Worm (Caenorhabditis elegans): ENCODE results near the gene W06G6.20.

The W06G6.20 gene

ce11 chrV:16646372-16646771 is 1.8 kb downstream of the W06G6.20 start, which contains the start of gene W06G6.9:
TSS of gene W06G6.9 (minus strand) at chrV:16646472.
- TF ChIP-seq tra-4 (tag; optimal IDR thresholded peaks at IDR 0.05): no peak
- TF ChIP-seq flt-1 (GFP tag; IDR thresholded peaks at IDR 0.05): no peak
- no peak for TF ChIP-seq scrt-1 (GFP tag; IDR thresholded peaks at IDR 0.05)
- no peak for TF ChIP-seq pes-1 (GFP tag; IDR thresholded peaks at IDR 0.05)
- no peak for TF ChIP-seq ets-7 (tag; optimal IDR thresholded peaks at IDR 0.05)
- no peak for TF ChIP-seq sea-1 (GFP tag; conservative IDR thresholded peaks at IDR 0.05)
- no peak for TF ChIP-seq B0310.2 (tag; optimal IDR thresholded peaks at IDR 0.05)
- TF ChIP-seq ama-1 (optimal IDR thresholded peaks at IDR 0.05): no peak
- TF ChIP-seq F13C5.2 (tag; optimal IDR thresholded peaks at IDR 0.05): no peak

- TF ChIP-seq hmg-4 (GFP tag; optimal IDR thresholded peaks at IDR 0.05) (no peak), ceh-36 (tag; optimal IDR thresholded peaks at IDR 0.05) (no peak), ama-1 (optimal IDR thresholded peaks at IDR 0.05) (no peak), F13C5.2 (tag; optimal IDR thresholded peaks at IDR 0.05) (no peak), ets-7 (tag; optimal IDR thresholded peaks at IDR 0.05) (no peak), tbx-11 (GFP tag; IDR thresholded peaks at IDR 0.05) (no peak)
Measured at ce11 chrV:16645201-16645940, 2.8 kb downstream of the W06G6.20 start, which contains the start of gene W06G6.17. TSS of gene W06G6.17 (minus strand) at chrV:16645251.

- TF ChIP-seq ama-1 (optimal IDR thresholded peaks at IDR 0.05) (no peak), ets-7 (tag; optimal IDR thresholded peaks at IDR 0.05) (no peak), ceh-13 (GFP tag; optimal IDR thresholded peaks at IDR 0.05) (no peak), F13C5.2 (tag; optimal IDR thresholded peaks at IDR 0.05) (no peak), scrt-1 (GFP tag; IDR thresholded peaks at IDR 0.05) (no peak), B0310.2 (tag; optimal IDR thresholded peaks at IDR 0.05) (no peak), tbx-37 (GFP tag; conservative IDR thresholded peaks at IDR 0.05) (no peak), ceh-36 (tag; optimal IDR thresholded peaks at IDR 0.05) (no peak), hmg-4 (GFP tag; optimal IDR thresholded peaks at IDR 0.05) (no peak)
Measured at ce11 chrV:16643558-16643957, 4.6 kb downstream of the W06G6.20 start, which contains the start of gene srw-77. TSS of gene srw-77 (minus strand) at chrV:16643658.

ce11 chrV:16640366-16640765 is 7.8 kb downstream of the W06G6.20 start:
- TF ChIP-seq ceh-36 (tag; optimal IDR thresholded peaks at IDR 0.05): no peak
- TF ChIP-seq tbx-37 (GFP tag; conservative IDR thresholded peaks at IDR 0.05): no peak
- no peak for TF ChIP-seq hnd-1 (tag; optimal IDR thresholded peaks at IDR 0.05)
- no peak for TF ChIP-seq hmbx-1 (tag; optimal IDR thresholded peaks at IDR 0.05)

- TF ChIP-seq tbx-37 (GFP tag; conservative IDR thresholded peaks at IDR 0.05) (no peak), ama-1 (optimal IDR thresholded peaks at IDR 0.05) (no peak), tbx-11 (GFP tag; IDR thresholded peaks at IDR 0.05) (no peak), scrt-1 (GFP tag; IDR thresholded peaks at IDR 0.05) (no peak), ceh-13 (GFP tag; optimal IDR thresholded peaks at IDR 0.05) (no peak), hmg-4 (GFP tag; optimal IDR thresholded peaks at IDR 0.05) (no peak), hmbx-1 (tag; optimal IDR thresholded peaks at IDR 0.05) (no peak), pes-1 (GFP tag; IDR thresholded peaks at IDR 0.05) (no peak), ets-7 (tag; optimal IDR thresholded peaks at IDR 0.05) (no peak), flt-1 (GFP tag; IDR thresholded peaks at IDR 0.05) (no peak), tra-4 (tag; optimal IDR thresholded peaks at IDR 0.05) (no peak)
Measured at ce11 chrV:16638204-16638603, 10.0 kb downstream of the W06G6.20 start, which contains the start of gene srw-76. TSS of gene srw-76 (minus strand) at chrV:16638304.

ce11 chrV:16635911-16636310 is 12.3 kb downstream of the W06G6.20 start, which contains the start of gene mltn-11:
TSS of gene mltn-11 (plus strand) at chrV:16636186.
- TF ChIP-seq tra-4 (tag; optimal IDR thresholded peaks at IDR 0.05) (no peak), sea-1 (GFP tag; conservative IDR thresholded peaks at IDR 0.05) (no peak), ceh-36 (tag; optimal IDR thresholded peaks at IDR 0.05) (no peak)

- TF ChIP-seq hnd-1 (tag; optimal IDR thresholded peaks at IDR 0.05): no peak
- no peak for TF ChIP-seq sea-1 (GFP tag; conservative IDR thresholded peaks at IDR 0.05)
- no peak for TF ChIP-seq ceh-13 (GFP tag; optimal IDR thresholded peaks at IDR 0.05)
- no peak for TF ChIP-seq aly-1 (tag; optimal IDR thresholded peaks at IDR 0.05)
- TF ChIP-seq flt-1 (GFP tag; IDR thresholded peaks at IDR 0.05): no peak
- TF ChIP-seq F13C5.2 (tag; optimal IDR thresholded peaks at IDR 0.05): no peak
- TF ChIP-seq B0310.2 (tag; optimal IDR thresholded peaks at IDR 0.05): no peak
- no peak for TF ChIP-seq tbx-11 (GFP tag; IDR thresholded peaks at IDR 0.05)
- no peak for TF ChIP-seq hmg-4 (GFP tag; optimal IDR thresholded peaks at IDR 0.05)
- TF ChIP-seq hmbx-1 (tag; optimal IDR thresholded peaks at IDR 0.05): no peak
- TF ChIP-seq pes-1 (GFP tag; IDR thresholded peaks at IDR 0.05): no peak
- no peak for TF ChIP-seq tbx-37 (GFP tag; conservative IDR thresholded peaks at IDR 0.05)
- TF ChIP-seq tra-4 (tag; optimal IDR thresholded peaks at IDR 0.05): no peak
- TF ChIP-seq ama-1 (optimal IDR thresholded peaks at IDR 0.05): no peak
- no peak for TF ChIP-seq ets-7 (tag; optimal IDR thresholded peaks at IDR 0.05)
- TF ChIP-seq scrt-1 (GFP tag; IDR thresholded peaks at IDR 0.05): no peak
- TF ChIP-seq ceh-36 (tag; optimal IDR thresholded peaks at IDR 0.05): no peak
Measured at ce11 chrV:16629600-16629999, 18.6 kb downstream of the W06G6.20 start, which contains the start of gene srd-21. TSS of gene srd-21 (plus strand) at chrV:16629900.

ce11 chrV:16628991-16629390 is 19.2 kb downstream of the W06G6.20 start, which contains the start of gene W06G6.2:
TSS of gene W06G6.2 (plus strand) at chrV:16629291.
- TF ChIP-seq tbx-11 (GFP tag; IDR thresholded peaks at IDR 0.05) (no peak), ceh-13 (GFP tag; optimal IDR thresholded peaks at IDR 0.05) (no peak), scrt-1 (GFP tag; IDR thresholded peaks at IDR 0.05) (no peak), flt-1 (GFP tag; IDR thresholded peaks at IDR 0.05) (no peak), aly-1 (tag; optimal IDR thresholded peaks at IDR 0.05) (no peak), ceh-36 (tag; optimal IDR thresholded peaks at IDR 0.05) (no peak), pes-1 (GFP tag; IDR thresholded peaks at IDR 0.05) (no peak), F13C5.2 (tag; optimal IDR thresholded peaks at IDR 0.05) (no peak), B0310.2 (tag; optimal IDR thresholded peaks at IDR 0.05) (no peak), tbx-37 (GFP tag; conservative IDR thresholded peaks at IDR 0.05) (no peak), hmbx-1 (tag; optimal IDR thresholded peaks at IDR 0.05) (no peak), tra-4 (tag; optimal IDR thresholded peaks at IDR 0.05) (no peak)

All from whole organism, early embryonic.